Worm (Caenorhabditis elegans): Measurements from ENCODE around the gene F38H4.3.

F38H4.3 gene

DNA sequence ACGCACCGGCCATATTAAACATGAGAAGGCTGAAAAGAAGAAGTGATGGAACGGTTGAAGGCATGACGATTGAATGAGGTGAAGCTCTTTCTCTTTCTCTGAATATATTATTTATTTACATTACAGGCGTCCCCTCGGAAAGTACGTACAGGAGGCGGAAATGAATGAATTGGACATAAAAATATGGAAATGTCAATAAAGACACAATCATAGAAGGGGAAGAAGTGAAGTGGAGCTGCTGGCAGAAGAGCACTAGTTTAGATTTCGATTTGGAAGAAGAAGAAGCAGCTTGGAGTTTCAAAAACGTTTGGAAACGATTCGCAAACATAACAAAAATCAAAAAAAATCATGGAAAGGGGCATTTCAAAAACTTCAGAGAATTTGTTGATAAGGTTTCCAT lies 38.2 kb upstream of the F38H4.3 start, which contains the start of gene H01G02.1:
Gene H01G02.1 (minus strand): TSS at position 101 of the 400 bp plus-strand sequence.
- no peak for TF ChIP-seq repo-1 (tag; optimal IDR thresholded peaks at IDR 0.05)
- no peak for TF ChIP-seq F22D6.2 (tag; optimal IDR thresholded peaks at IDR 0.05)
- no peak for TF ChIP-seq sptf-2 (GFP tag; optimal IDR thresholded peaks at IDR 0.05)
- TF ChIP-seq nhr-179 (tag; optimal IDR thresholded peaks at IDR 0.05): no peak
- no peak for TF ChIP-seq nhr-80 (tag; optimal IDR thresholded peaks at IDR 0.05)
- TF ChIP-seq F37B4.10 (GFP tag; IDR thresholded peaks at IDR 0.05): no peak
- no peak for TF ChIP-seq ama-1 (optimal IDR thresholded peaks at IDR 0.05)
- no peak for TF ChIP-seq ama-1 (GFP tag; optimal IDR thresholded peaks at IDR 0.05)
- no peak for TF ChIP-seq athp-1 (tag; optimal IDR thresholded peaks at IDR 0.05)
- no peak for TF ChIP-seq chd-7 (tag; optimal IDR thresholded peaks at IDR 0.05)
- no peak for TF ChIP-seq tbx-9 (tag; optimal IDR thresholded peaks at IDR 0.05; ENCODE audit: borderline replicate concordance)
- no peak for TF ChIP-seq ceh-58 (GFP tag; IDR thresholded peaks at IDR 0.05)
- no peak for TF ChIP-seq F39B2.1 (GFP tag; IDR thresholded peaks at IDR 0.05)
- no peak for TF ChIP-seq lin-40 (tag; optimal IDR thresholded peaks at IDR 0.05)
- TF ChIP-seq ZK185.1 (tag; optimal IDR thresholded peaks at IDR 0.05; ENCODE audit: poor library complexity, severe bottlenecking): no peak
- TF ChIP-seq madf-10 (tag; optimal IDR thresholded peaks at IDR 0.05): no peak
- no peak for TF ChIP-seq mcd-1 (GFP tag; IDR thresholded peaks at IDR 0.05)
- TF ChIP-seq nfya-2 (GFP tag; IDR thresholded peaks at IDR 0.05): no peak
- no peak for TF ChIP-seq akir-1 (GFP tag; optimal IDR thresholded peaks at IDR 0.05)
- no peak for TF ChIP-seq hsf-1 (GFP tag; IDR thresholded peaks at IDR 0.05)

DNA sequence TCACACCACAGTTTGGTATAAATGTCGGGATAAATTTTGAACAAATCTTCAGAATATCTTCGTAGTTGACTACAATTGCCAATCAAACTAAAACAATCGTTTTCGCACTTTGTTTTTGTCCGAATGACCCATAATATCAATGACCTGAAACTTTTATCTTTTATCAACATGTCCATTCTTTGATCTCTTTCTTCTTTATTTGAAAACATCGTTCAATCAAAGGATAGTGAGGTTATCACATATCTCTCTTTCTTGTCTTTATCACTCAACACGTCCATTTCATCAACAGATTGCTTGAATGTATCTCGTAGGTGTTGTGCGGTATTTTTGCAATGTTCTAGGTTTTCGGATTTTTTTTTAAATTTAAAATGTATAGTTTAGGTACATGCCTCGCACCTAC lies 33.2 kb upstream of the F38H4.3 start:
- TF ChIP-seq aptf-2 (GFP tag; conservative IDR thresholded peaks at IDR 0.05): no peak
- TF ChIP-seq nfya-1 (tag; optimal IDR thresholded peaks at IDR 0.05; ENCODE audit: borderline replicate concordance, insufficient read depth): no peak
- TF ChIP-seq athp-1 (tag; optimal IDR thresholded peaks at IDR 0.05): no peak
- no peak for TF ChIP-seq mes-4 (tag; optimal IDR thresholded peaks at IDR 0.05)
- TF ChIP-seq ccch-3 (GFP tag; optimal IDR thresholded peaks at IDR 0.05): no peak
- no peak for TF ChIP-seq egl-44 (GFP tag; IDR thresholded peaks at IDR 0.05)
- TF ChIP-seq let-607 (tag; optimal IDR thresholded peaks at IDR 0.05): no peak
- TF ChIP-seq sptf-2 (GFP tag; optimal IDR thresholded peaks at IDR 0.05): no peak
- TF ChIP-seq madf-8 (GFP tag; conservative IDR thresholded peaks at IDR 0.05): no peak
- no peak for TF ChIP-seq die-1 (tag; optimal IDR thresholded peaks at IDR 0.05)
- TF ChIP-seq K12H6.12 (tag; optimal IDR thresholded peaks at IDR 0.05): no peak
- no peak for TF ChIP-seq K11D2.4 (GFP tag; IDR thresholded peaks at IDR 0.05)
- no peak for TF ChIP-seq him-1 (tag; optimal IDR thresholded peaks at IDR 0.05)
- no peak for TF ChIP-seq ztf-18 (tag; optimal IDR thresholded peaks at IDR 0.05)
- no peak for TF ChIP-seq madf-6 (GFP tag; IDR thresholded peaks at IDR 0.05)
- TF ChIP-seq sdz-38 (tag; optimal IDR thresholded peaks at IDR 0.05): no peak
- no peak for TF ChIP-seq madf-10 (tag; optimal IDR thresholded peaks at IDR 0.05)
- no peak for TF ChIP-seq Y79H2A.3 (GFP tag; conservative IDR thresholded peaks at IDR 0.05)

DNA sequence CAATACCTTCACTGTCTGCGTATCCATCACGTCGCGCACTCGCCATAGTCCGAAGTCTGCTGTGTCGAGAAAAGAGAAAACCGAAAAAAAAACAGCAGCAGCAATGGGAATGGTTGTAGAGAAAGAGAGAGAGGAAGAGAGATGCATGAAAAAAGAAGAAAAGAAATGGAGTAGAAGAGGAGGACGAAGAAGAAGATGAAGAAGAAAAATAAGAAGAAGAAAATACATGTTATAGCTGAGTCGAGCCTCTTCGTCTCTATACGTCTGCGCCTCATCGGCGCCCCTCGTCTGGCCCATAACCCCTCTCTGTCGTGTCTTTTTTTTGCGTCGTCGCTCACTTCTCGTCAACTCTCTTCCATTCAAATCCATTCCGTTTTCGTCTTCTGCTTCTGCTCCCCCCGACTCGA lies 32.5 kb upstream of the F38H4.3 start:
- TF ChIP-seq ztf-18 (tag; optimal IDR thresholded peaks at IDR 0.05) (no peak), repo-1 (tag; optimal IDR thresholded peaks at IDR 0.05) (no peak), atf-7 (tag; optimal IDR thresholded peaks at IDR 0.05) (peak; percentile 20), dox-1 (GFP tag; IDR thresholded peaks at IDR 0.05) (no peak), egl-44 (GFP tag; IDR thresholded peaks at IDR 0.05) (0 out of 2 replicates have a peak, but pooled peaks have one; percentile 27), cebp-1 (GFP tag; IDR thresholded peaks at IDR 0.05) (no peak), cebp-1 (tag; optimal IDR thresholded peaks at IDR 0.05) (peak; percentile 65), let-526 (GFP tag; IDR thresholded peaks at IDR 0.05) (no peak), ceh-27 (GFP tag; optimal IDR thresholded peaks at IDR 0.05) (peak; percentile 49), attf-5 (GFP tag; optimal IDR thresholded peaks at IDR 0.05) (peak; percentile 86), F52B5.7 (tag; optimal IDR thresholded peaks at IDR 0.05) (no peak), pbrm-1 (GFP tag; IDR thresholded peaks at IDR 0.05) (0 out of 2 replicates have a peak, but pooled peaks have one; percentile 16), rcor-1 (GFP tag; IDR thresholded peaks at IDR 0.05) (0 out of 2 replicates have a peak, but pooled peaks have one; percentile 26), K11D2.4 (GFP tag; IDR thresholded peaks at IDR 0.05) (peak; percentile 50; the same call in 1 of the 2 replicates), madf-6 (GFP tag; IDR thresholded peaks at IDR 0.05) (no peak), tbp1 (GFP tag; optimal IDR thresholded peaks at IDR 0.05) (peak; percentile 28), nfya-2 (GFP tag; IDR thresholded peaks at IDR 0.05) (no peak), lin-26 (GFP tag; IDR thresholded peaks at IDR 0.05) (peak; percentile 69; the same call in 1 of the 2 replicates), nhr-80 (tag; optimal IDR thresholded peaks at IDR 0.05) (peak; percentile 21), ama-1 (optimal IDR thresholded peaks at IDR 0.05) (no peak), ama-1 (GFP tag; optimal IDR thresholded peaks at IDR 0.05) (no peak), F39B2.1 (GFP tag; IDR thresholded peaks at IDR 0.05) (no peak)

All from whole organism, young adult.